Worm (Caenorhabditis elegans): Measurements from ENCODE around the gene T20D4.3.

DNA sequence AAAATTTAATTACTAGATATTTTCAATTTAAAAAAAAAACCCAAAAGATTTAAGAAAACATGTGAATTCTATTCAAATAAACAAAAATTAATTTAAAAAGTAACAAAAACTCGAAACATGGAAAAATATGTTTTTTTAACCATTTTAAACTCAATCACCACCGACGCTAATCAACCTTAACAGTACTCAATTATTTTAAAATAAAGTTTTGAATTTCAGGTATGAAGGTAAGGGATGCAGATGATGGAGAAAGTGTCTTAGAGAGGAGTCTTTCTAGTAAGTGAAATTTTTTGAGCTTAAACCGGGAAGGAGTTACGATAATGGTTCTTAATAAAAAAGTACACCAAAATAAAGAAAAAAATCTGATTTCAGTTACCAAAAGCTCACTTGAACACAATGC lies 45.5 kb downstream of the T20D4.3 start, which contains the start of gene slc-28.1:
- no peak for TF ChIP-seq klf-2 (GFP tag; conservative IDR thresholded peaks at IDR 0.05)
- no peak for TF ChIP-seq med-1 (GFP tag; optimal IDR thresholded peaks at IDR 0.05; ENCODE audit: insufficient read depth)
- TF ChIP-seq flt-1 (GFP tag; IDR thresholded peaks at IDR 0.05): no peak
- TF ChIP-seq T22C8.4 (GFP tag; IDR thresholded peaks at IDR 0.05): no peak
- TF ChIP-seq tab-1 (GFP tag; IDR thresholded peaks at IDR 0.05): no peak
- no peak for TF ChIP-seq ztf-23 (GFP tag; IDR thresholded peaks at IDR 0.05)
